Fruit fly (Drosophila melanogaster): ENCODE measurements around the gene CG16781.

Gene CG16781

dm6 chrX:3476009-3476408 is 12.2 kb upstream of the CG16781 start (continued):
- TF ChIP-seq D19B (GFP tag; optimal IDR thresholded peaks at IDR 0.05) = no peak
- TF ChIP-seq insv (GFP tag; optimal IDR thresholded peaks at IDR 0.05) = no peak
- TF ChIP-seq tup (GFP tag; optimal IDR thresholded peaks at IDR 0.05) = no peak
- TF ChIP-seq zen2 (GFP tag; IDR thresholded peaks at IDR 0.05; ENCODE audit: partially characterized antibody) = no peak
- no peak for TF ChIP-seq fu2 (GFP tag; optimal IDR thresholded peaks at IDR 0.05)
- peak; percentile 49 for TF ChIP-seq CG30403 (GFP tag; optimal IDR thresholded peaks at IDR 0.05)
- TF ChIP-seq CG12104 (GFP tag; optimal IDR thresholded peaks at IDR 0.05) = no peak
- TF ChIP-seq NFAT (GFP tag; IDR thresholded peaks at IDR 0.05) = no peak
- 0 out of 2 replicates have a peak, but pooled peaks have one; percentile 9 for TF ChIP-seq stc (GFP tag; IDR thresholded peaks at IDR 0.05)
- TF ChIP-seq da (GFP tag; optimal IDR thresholded peaks at IDR 0.05) = no peak
- TF ChIP-seq Atf6 (GFP tag; IDR thresholded peaks at IDR 0.05) = no peak
- peak; percentile 43 for TF ChIP-seq nmo (GFP tag; optimal IDR thresholded peaks at IDR 0.05)
- no peak for TF ChIP-seq Usf (GFP tag; optimal IDR thresholded peaks at IDR 0.05)
- peak; percentile 40 for TF ChIP-seq Oli (tag; optimal IDR thresholded peaks at IDR 0.05)
- TF ChIP-seq Side (GFP tag; optimal IDR thresholded peaks at IDR 0.05) = no peak
- TF ChIP-seq bigmax (GFP tag; optimal IDR thresholded peaks at IDR 0.05) = no peak
- TF ChIP-seq lbe (GFP tag; optimal IDR thresholded peaks at IDR 0.05) = no peak
- TF ChIP-seq ci (GFP tag; IDR thresholded peaks at IDR 0.05) = peak; percentile 58; the same call in 1 of the 3 replicates
- no peak for TF ChIP-seq CG16813 (GFP tag; IDR thresholded peaks at IDR 0.05; ENCODE audit: partially characterized antibody)
- TF ChIP-seq CG10321 (GFP tag; IDR thresholded peaks at IDR 0.05) = no peak
- TF ChIP-seq H2.0 (GFP tag; IDR thresholded peaks at IDR 0.05) = peak; percentile 35; the same call in 1 of the 2 replicates
- no peak for TF ChIP-seq sd (tag; optimal IDR thresholded peaks at IDR 0.05)
- TF ChIP-seq Trl (optimal IDR thresholded peaks at IDR 0.05) = no peak
- no peak for TF ChIP-seq Trl (GFP tag; optimal IDR thresholded peaks at IDR 0.05)
- peak; percentile 11 for TF ChIP-seq CG9437 (GFP tag; optimal IDR thresholded peaks at IDR 0.05)
- peak; percentile 49 for TF ChIP-seq CG4424 (GFP tag; optimal IDR thresholded peaks at IDR 0.05)
- TF ChIP-seq kah (GFP tag; optimal IDR thresholded peaks at IDR 0.05) = no peak
- no peak for TF ChIP-seq CG31388 (GFP tag; optimal IDR thresholded peaks at IDR 0.05)
- TF ChIP-seq gcm (GFP tag; optimal IDR thresholded peaks at IDR 0.05) = no peak
- TF ChIP-seq CG30020 (tag; optimal IDR thresholded peaks at IDR 0.05) = no peak
- TF ChIP-seq dati (GFP tag; IDR thresholded peaks at IDR 0.05) = no peak
- TF ChIP-seq salm (tag; optimal IDR thresholded peaks at IDR 0.05) = no peak
- TF ChIP-seq fru (optimal IDR thresholded peaks at IDR 0.05) = no peak
- TF ChIP-seq Rx (GFP tag; IDR thresholded peaks at IDR 0.05) = no peak
- no peak for TF ChIP-seq Dbx (GFP tag; IDR thresholded peaks at IDR 0.05)
- TF ChIP-seq nerfin-1 (tag; optimal IDR thresholded peaks at IDR 0.05) = no peak
- no peak for TF ChIP-seq CG8478 (optimal IDR thresholded peaks at IDR 0.05)
- TF ChIP-seq kni (GFP tag; optimal IDR thresholded peaks at IDR 0.05) = no peak
- TF ChIP-seq wdn (GFP tag; IDR thresholded peaks at IDR 0.05) = no peak
- no peak for TF ChIP-seq CG18011 (GFP tag; optimal IDR thresholded peaks at IDR 0.05)
- no peak for TF ChIP-seq Oaz (GFP tag; IDR thresholded peaks at IDR 0.05)
- TF ChIP-seq zen (tag; optimal IDR thresholded peaks at IDR 0.05) = peak; percentile 63
- TF ChIP-seq CG6813 (GFP tag; optimal IDR thresholded peaks at IDR 0.05) = no peak
- peak; percentile 15; the same call in 1 of the 2 replicates for TF ChIP-seq CG9932 (GFP tag; IDR thresholded peaks at IDR 0.05)
- peak; percentile 64 for TF ChIP-seq CG2712 (tag; optimal IDR thresholded peaks at IDR 0.05)
- TF ChIP-seq H15 (GFP tag; IDR thresholded peaks at IDR 0.05) = no peak
- peak; percentile 45; the same call in 1 of the 3 replicates for TF ChIP-seq CG11695 (GFP tag; IDR thresholded peaks at IDR 0.05)
- no peak for TF ChIP-seq crc (GFP tag; optimal IDR thresholded peaks at IDR 0.05)
- no peak for TF ChIP-seq onecut (GFP tag; IDR thresholded peaks at IDR 0.05)
- TF ChIP-seq lab (GFP tag; optimal IDR thresholded peaks at IDR 0.05) = peak; percentile 26
- TF ChIP-seq gro (GFP tag; optimal IDR thresholded peaks at IDR 0.05) = no peak
- TF ChIP-seq CG18262 (tag; optimal IDR thresholded peaks at IDR 0.05) = peak; percentile 51
- no peak for TF ChIP-seq otp (GFP tag; IDR thresholded peaks at IDR 0.05)
